Fruit fly (Drosophila melanogaster) whole organism, embryonic: ENCODE results near the gene elgi.

Experiments used
- CG10147 ChIP-seq: fragments of 200-800 bp; sonication (Bioruptor generic); optimal IDR thresholded peaks from 2 replicates; lab custom pipeline; 2019; ENCODE audit warnings: missing biosample characterization, mild to moderate bottlenecking, missing genetic modification characterization, moderate library complexity
- CG10267 ChIP-seq: fragments of 200-800 bp; sonication (Bioruptor generic); optimal IDR thresholded peaks from 2 replicates; lab custom pipeline; 2018; ENCODE audit warnings: missing biosample characterization, mild to moderate bottlenecking, missing genetic modification characterization, moderate library complexity
- CG12659 ChIP-seq: fragments of 200-800 bp; sonication (Bioruptor generic); optimal IDR thresholded peaks from 3 replicates; lab custom pipeline; 2017; ENCODE audit warnings: mild to moderate bottlenecking, missing biosample characterization, missing genetic modification reagents, missing genetic modification characterization
- CG13287 ChIP-seq: fragments of 200-800 bp; sonication (Bioruptor generic); IDR thresholded peaks from 2 replicates; pipeline ENCODE4 v1.3.6; 2022; ENCODE audit warnings: missing biosample characterization, missing genetic modification characterization; ENCODE audit not compliant: partially characterized antibody
- CG13296 ChIP-seq: fragments of 200-800 bp; sonication (Bioruptor generic); optimal IDR thresholded peaks from 3 replicates; lab custom pipeline; 2018; ENCODE audit warnings: missing biosample characterization, mild to moderate bottlenecking, missing genetic modification characterization
- CG13775 ChIP-seq: fragments of 200-800 bp; sonication (Bioruptor generic); optimal IDR thresholded peaks from 3 replicates; lab custom pipeline; 2017; ENCODE audit warnings: missing biosample characterization, mild to moderate bottlenecking, missing genetic modification characterization
- CG17802 ChIP-seq: fragments of 200-800 bp; sonication (Bioruptor generic); optimal IDR thresholded peaks from 2 replicates; lab custom pipeline; 2018; ENCODE audit warnings: missing biosample characterization, mild to moderate bottlenecking, missing genetic modification characterization, moderate library complexity
- CG30020 ChIP-seq: fragments of 200-800 bp; optimal IDR thresholded peaks from 2 replicates; lab custom pipeline; 2019; ENCODE audit warnings: missing biosample characterization, mild to moderate bottlenecking, missing genetic modification characterization, moderate library complexity
- CG31441 ChIP-seq: fragments of 200-800 bp; sonication (Bioruptor generic); IDR thresholded peaks from 2 replicates; pipeline ENCODE4 v1.3.6; 2022; ENCODE audit warnings: missing biosample characterization, missing genetic modification characterization
- CG3281 ChIP-seq: fragments of 200-800 bp; sonication (Bioruptor generic); optimal IDR thresholded peaks from 3 replicates; lab custom pipeline; 2017; ENCODE audit warnings: missing biosample characterization, mild to moderate bottlenecking, missing genetic modification characterization
- CG4617 ChIP-seq: fragments of 200-800 bp; sonication (Bioruptor generic); optimal IDR thresholded peaks from 3 replicates; lab custom pipeline; 2016; ENCODE audit warnings: missing biosample characterization, missing genetic modification characterization, borderline replicate concordance
- CG7271 ChIP-seq: fragments of 200-800 bp; sonication (Bioruptor generic); optimal IDR thresholded peaks from 2 replicates; lab custom pipeline; 2018; ENCODE audit warnings: missing biosample characterization, mild to moderate bottlenecking, missing genetic modification characterization, moderate library complexity
- Dll ChIP-seq: fragments of 200-800 bp; sonication (Bioruptor generic); IDR thresholded peaks from 4 replicates; pipeline ENCODE4 v1.3.6; 2022; ENCODE audit warnings: missing biosample characterization, missing genetic modification characterization; ENCODE audit not compliant: partially characterized antibody
- Doc2 ChIP-seq: fragments of 200-800 bp; sonication (Bioruptor generic); IDR thresholded peaks from 2 replicates; pipeline ENCODE4 v1.3.6; 2022; ENCODE audit warnings: missing biosample characterization, missing genetic modification characterization
- Ets65A ChIP-seq: fragments of 200-800 bp; sonication (Bioruptor generic); peaks from one replicate; lab custom pipeline; 2016; ENCODE audit warnings: missing biosample characterization, missing genetic modification characterization
- H15 ChIP-seq: fragments of 200-800 bp; sonication (Bioruptor generic); IDR thresholded peaks from 3 replicates; pipeline ENCODE4 v1.3.6; 2022; ENCODE audit warnings: missing biosample characterization, missing genetic modification characterization
- HLH54F ChIP-seq: fragments of 200-800 bp; sonication (Bioruptor generic); optimal IDR thresholded peaks from 3 replicates; lab custom pipeline; 2016; ENCODE audit warnings: missing biosample characterization, missing genetic modification characterization
- HmgD ChIP-seq: fragments of 200-800 bp; sonication (Bioruptor generic); optimal IDR thresholded peaks from 3 replicates; lab custom pipeline; 2016; ENCODE audit warnings: missing biosample characterization, missing genetic modification characterization
- bcd ChIP-seq: fragments of 200-800 bp; sonication (Bioruptor generic); optimal IDR thresholded peaks from 2 replicates; lab custom pipeline; 2017; ENCODE audit warnings: missing biosample characterization, mild to moderate bottlenecking, missing genetic modification characterization
- cato ChIP-seq: fragments of 200-800 bp; sonication (Bioruptor generic); optimal IDR thresholded peaks from 2 replicates; lab custom pipeline; 2016; ENCODE audit warnings: missing biosample characterization, missing genetic modification characterization, borderline replicate concordance
- chm ChIP-seq: fragments of 200-800 bp; sonication (Bioruptor generic); IDR thresholded peaks from 2 replicates; pipeline ENCODE4 v1.3.6; 2022; ENCODE audit warnings: missing biosample characterization, missing genetic modification characterization
- corto ChIP-seq: fragments of 200-800 bp; sonication (Bioruptor generic); optimal IDR thresholded peaks from 2 replicates; lab custom pipeline; 2016; ENCODE audit warnings: missing biosample characterization, mild to moderate bottlenecking, missing genetic modification characterization, moderate library complexity
- hb ChIP-seq: fragments of 200-800 bp; sonication (Bioruptor generic); IDR thresholded peaks from 3 replicates; pipeline ENCODE4 v1.3.6; 2022; ENCODE audit warnings: missing biosample characterization, missing genetic modification characterization; ENCODE audit not compliant: partially characterized antibody
- hbn ChIP-seq: fragments of 200-800 bp; sonication (Bioruptor generic); IDR thresholded peaks from 2 replicates; pipeline ENCODE4 v1.3.6; 2022; ENCODE audit warnings: missing biosample characterization, missing genetic modification characterization; ENCODE audit not compliant: partially characterized antibody
- ind ChIP-seq: fragments of 200-800 bp; sonication (Bioruptor generic); optimal IDR thresholded peaks from 3 replicates; lab custom pipeline; 2016; ENCODE audit warnings: missing biosample characterization, missing genetic modification characterization
- klu ChIP-seq: fragments of 200-800 bp; sonication (Bioruptor generic); IDR thresholded peaks from 2 replicates; pipeline ENCODE4 v1.3.6; 2022; ENCODE audit warnings: missing biosample characterization, missing genetic modification characterization
- mld ChIP-seq: fragments of 200-800 bp; sonication (Bioruptor generic); IDR thresholded peaks from 3 replicates; pipeline ENCODE4 v1.3.6; 2022; ENCODE audit warnings: missing biosample characterization, missing genetic modification characterization; ENCODE audit not compliant: partially characterized antibody
- nom ChIP-seq: fragments of 200-800 bp; sonication (Bioruptor generic); optimal IDR thresholded peaks from 2 replicates; lab custom pipeline; 2017; ENCODE audit warnings: missing biosample characterization, missing genetic modification characterization, mild to moderate bottlenecking, moderate library complexity, missing genetic modification reagents
- pb ChIP-seq: fragments of 200-800 bp; sonication (Bioruptor generic); optimal IDR thresholded peaks from 3 replicates; lab custom pipeline; 2016; ENCODE audit warnings: missing biosample characterization, missing genetic modification characterization
- repo ChIP-seq: fragments of 200-800 bp; sonication (Bioruptor generic); optimal IDR thresholded peaks from 2 replicates; lab custom pipeline; 2016; ENCODE audit warnings: missing biosample characterization, missing genetic modification characterization
- sd ChIP-seq: fragments of 200-800 bp; sonication (Bioruptor generic); optimal IDR thresholded peaks from 3 replicates; lab custom pipeline; 2018; ENCODE audit warnings: missing biosample characterization, mild to moderate bottlenecking, missing genetic modification characterization, moderate library complexity
- slbo ChIP-seq: fragments of 200-800 bp; sonication (Bioruptor generic); IDR thresholded peaks from 2 replicates; pipeline ENCODE4 v1.3.6; 2022; ENCODE audit warnings: missing biosample characterization, missing genetic modification characterization
- sna ChIP-seq: fragments of 200-800 bp; sonication (Bioruptor generic); IDR thresholded peaks from 2 replicates; pipeline ENCODE4 v1.3.6; 2022; ENCODE audit warnings: missing biosample characterization, missing genetic modification characterization; ENCODE audit not compliant: partially characterized antibody
- sr ChIP-seq: fragments of 200-800 bp; sonication (Bioruptor generic); IDR thresholded peaks from 3 replicates; pipeline ENCODE4 v1.3.6; 2022; ENCODE audit warnings: missing biosample characterization, missing genetic modification characterization
- stwl ChIP-seq: fragments of 200-800 bp; sonication (Bioruptor generic); optimal IDR thresholded peaks from 3 replicates; lab custom pipeline; 2018; ENCODE audit warnings: missing biosample characterization, mild to moderate bottlenecking, missing genetic modification characterization, moderate library complexity
- sug ChIP-seq: fragments of 200-800 bp; optimal IDR thresholded peaks from 2 replicates; lab custom pipeline; 2019; ENCODE audit warnings: missing biosample characterization, mild to moderate bottlenecking, missing genetic modification characterization, moderate library complexity
- unc-4 ChIP-seq: fragments of 200-800 bp; sonication (Bioruptor generic); IDR thresholded peaks from 2 replicates; pipeline ENCODE4 v1.3.6; 2022; ENCODE audit warnings: missing biosample characterization, missing genetic modification characterization; ENCODE audit not compliant: partially characterized antibody
- z ChIP-seq: fragments of 200-800 bp; sonication (Bioruptor generic); IDR thresholded peaks from 3 replicates; pipeline ENCODE4 v1.3.6; 2022; ENCODE audit warnings: missing biosample characterization, missing genetic modification characterization

Gene elgi

DNA sequence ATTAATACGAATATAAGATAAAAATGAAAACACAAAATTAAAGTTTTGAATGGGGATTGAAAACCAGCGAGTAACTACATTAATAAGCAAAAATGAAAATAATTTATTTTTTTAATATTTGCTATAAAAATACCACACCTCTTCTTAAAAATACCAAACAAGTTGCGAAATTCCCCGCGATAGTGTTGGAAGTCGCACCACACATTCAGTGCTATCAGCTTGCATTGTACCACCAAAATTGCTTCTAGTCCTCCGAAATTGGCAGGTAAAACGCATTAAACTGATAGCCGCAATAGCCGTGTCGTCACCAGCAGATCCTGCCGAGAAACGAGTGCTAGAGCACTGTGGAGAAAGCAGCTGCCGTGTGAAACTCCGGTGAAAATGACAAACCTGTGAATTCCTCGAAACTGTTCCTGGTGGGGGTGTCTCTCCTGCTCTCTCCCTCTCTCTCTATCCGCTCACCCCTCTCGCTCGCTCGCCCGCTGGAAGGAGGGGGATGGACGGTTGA is 31.7 kb downstream of the elgi start, which contains the start of gene Hip14 (continued):
- no peak for TF ChIP-seq bcd (GFP tag; lab: Kevin White, UChicago)
- TF ChIP-seq unc-4 (GFP tag; lab: Robert Waterston, UW), result peak; percentile 42; the same call in 1 of the 2 replicates
- TF ChIP-seq corto (GFP tag; lab: Kevin White, UChicago), result no peak
- TF ChIP-seq HmgD (GFP tag; lab: Kevin White, UChicago), result no peak
- peak; percentile 57 for TF ChIP-seq nom (GFP tag; lab: Kevin White, UChicago)
- peak; percentile 22 for TF ChIP-seq CG13296 (GFP tag; lab: Kevin White, UChicago)
- TF ChIP-seq hbn (GFP tag; lab: Robert Waterston, UW), result no peak
- peak; percentile 70 for TF ChIP-seq CG12659 (GFP tag; lab: Kevin White, UChicago)
- TF ChIP-seq Ets65A, result no peak
- TF ChIP-seq CG30020, result peak; percentile 48
- peak; percentile 89 for TF ChIP-seq CG4617
- no peak for TF ChIP-seq sna
- TF ChIP-seq mld, result no peak
- no peak for TF ChIP-seq Doc2 (GFP tag; lab: Robert Waterston, UW)
- peak; percentile 40 for TF ChIP-seq CG10147
- TF ChIP-seq CG7271 (tag; lab: Kevin White, UChicago), result no peak
- peak; percentile 54 for TF ChIP-seq stwl
- peak; percentile 6 for TF ChIP-seq CG3281 (GFP tag; lab: Kevin White, UChicago)
- TF ChIP-seq cato (GFP tag; lab: Kevin White, UChicago), result no peak
- no peak for TF ChIP-seq H15 (GFP tag; lab: Robert Waterston, UW)
- peak; percentile 20; the same call in 1 of the 2 replicates for TF ChIP-seq chm (GFP tag; lab: Robert Waterston, UW)
- TF ChIP-seq sug (tag; lab: Kevin White, UChicago), result peak; percentile 16
- TF ChIP-seq CG13287 (GFP tag; lab: Robert Waterston, UW), result peak; percentile 40; the same call in 1 of the 2 replicates
- 0 out of 4 replicates have a peak, but pooled peaks have one; percentile 17 for TF ChIP-seq Dll (GFP tag; lab: Robert Waterston, UW)
- 0 out of 2 replicates have a peak, but pooled peaks have one; percentile 17 for TF ChIP-seq klu (GFP tag; lab: Robert Waterston, UW)
- TF ChIP-seq CG10267 (tag; lab: Kevin White, UChicago), result peak; percentile 94
- no peak for TF ChIP-seq CG17802 (tag; lab: Kevin White, UChicago)
- peak; percentile 16 for TF ChIP-seq CG13775
- TF ChIP-seq HLH54F (GFP tag; lab: Kevin White, UChicago), result peak; percentile 0
- peak; percentile 68 for TF ChIP-seq slbo (GFP tag; lab: Robert Waterston, UW)
- TF ChIP-seq pb, result no peak
- no peak for TF ChIP-seq ind (GFP tag; lab: Kevin White, UChicago)
- TF ChIP-seq CG31441, result peak; percentile 63
- no peak for TF ChIP-seq hb (GFP tag; lab: Robert Waterston, UW)
- TF ChIP-seq z (GFP tag; lab: Robert Waterston, UW), result no peak

DNA sequence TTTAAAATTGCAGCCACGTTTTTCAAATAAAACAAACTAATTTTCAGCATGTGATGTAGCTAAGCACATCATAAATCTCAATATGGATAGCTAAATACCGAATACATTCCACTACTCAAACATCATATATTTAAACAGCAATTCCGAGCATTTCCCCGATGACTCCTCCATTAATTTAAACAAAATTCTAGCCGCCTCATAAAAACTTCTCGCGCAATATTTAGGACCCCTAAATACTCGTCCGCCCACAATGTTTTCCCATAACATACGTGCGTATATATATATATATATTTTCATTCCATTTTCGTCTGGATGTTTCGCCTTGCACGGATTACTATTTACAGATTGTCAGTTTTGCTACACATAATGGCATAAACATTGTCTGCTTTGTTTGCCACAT is 39.7 kb downstream of the elgi start:
- peak; percentile 96 for TF ChIP-seq sd (tag; lab: Kevin White, UChicago)
- TF ChIP-seq sr (GFP tag; lab: Robert Waterston, UW), result peak; percentile 74; the same call in 2 of the 3 replicates
- no peak for TF ChIP-seq repo (GFP tag; lab: Kevin White, UChicago)
- TF ChIP-seq, all 482 proteins: peak for 2
